Worm (Caenorhabditis elegans): Measurements from ENCODE around the gene F13H10.5.

DNA sequence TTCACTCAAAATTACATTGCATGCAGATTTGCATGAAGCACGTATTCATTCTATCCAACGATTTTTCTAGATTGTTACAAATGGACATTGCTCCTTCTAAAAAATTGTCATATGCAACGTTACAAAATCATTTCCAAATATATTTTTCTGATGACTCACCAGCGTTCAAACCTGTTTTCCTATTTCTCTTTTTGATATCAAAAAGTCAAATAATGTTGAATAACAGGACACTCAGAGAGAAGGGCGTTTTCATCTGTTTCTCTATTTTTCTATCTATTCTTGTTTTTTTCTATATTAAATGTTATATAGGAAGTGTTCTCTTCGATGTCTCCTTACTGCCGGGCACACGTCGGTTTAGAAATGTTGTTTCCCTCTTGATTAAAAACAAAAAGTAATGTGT, 16.1 kb downstream of the F13H10.5 start:
- TF ChIP-seq aly-1 (tag; optimal IDR thresholded peaks at IDR 0.05) = no peak
- no peak for TF ChIP-seq flt-1 (GFP tag; IDR thresholded peaks at IDR 0.05)
- TF ChIP-seq hnd-1 (tag; optimal IDR thresholded peaks at IDR 0.05) = no peak
- TF ChIP-seq F13C5.2 (tag; optimal IDR thresholded peaks at IDR 0.05) = no peak
- TF ChIP-seq ama-1 (optimal IDR thresholded peaks at IDR 0.05) = no peak
- TF ChIP-seq ets-7 (tag; optimal IDR thresholded peaks at IDR 0.05) = no peak
- no peak for TF ChIP-seq hmbx-1 (tag; optimal IDR thresholded peaks at IDR 0.05)
- no peak for TF ChIP-seq scrt-1 (GFP tag; IDR thresholded peaks at IDR 0.05)
- TF ChIP-seq tbx-37 (GFP tag; conservative IDR thresholded peaks at IDR 0.05) = no peak

All from whole organism, early embryonic.